Worm (Caenorhabditis elegans) whole organism, L4 larva: ENCODE data around the gene C13C4.8.

Source experiments
- attf-4 ChIP-seq: sonication (generic microtip); optimal IDR thresholded peaks from 3 replicates; lab custom pipeline; 2017; ENCODE audit warnings: missing biosample characterization, missing genetic modification characterization
- unc-39 ChIP-seq: sonication (generic microtip); optimal IDR thresholded peaks from 2 replicates; lab custom pipeline; 2017; ENCODE audit warnings: missing biosample characterization, missing genetic modification characterization

- TF ChIP-seq attf-4 (tag; lab: Kevin White, UChicago) (no peak), unc-39 (no peak)
Measured at ce11 chrV:12068437-12068836, 49.4 kb upstream of the C13C4.8 start, which contains the start of gene kmo-2.
